Worm (Caenorhabditis elegans) whole organism, late embryonic: Measurements from ENCODE around the gene C42D4.19.

ENCODE experiments used
- F13H6.1 ChIP-seq: sonication (generic microtip); optimal IDR thresholded peaks from 2 replicates; lab custom pipeline; 2016; ENCODE audit warnings: missing genetic modification characterization, missing compliant biosample characterization
- K09A11.1 ChIP-seq: sonication (generic microtip); optimal IDR thresholded peaks from 2 replicates; lab custom pipeline; 2017; ENCODE audit warnings: antibody characterized with exemption, mild to moderate bottlenecking, missing genetic modification characterization, missing compliant biosample characterization; ENCODE audit not compliant: insufficient read depth
- T23F11.4 ChIP-seq: fragments of 200-800 bp; sonication (Bioruptor generic); optimal IDR thresholded peaks from 2 replicates; lab custom pipeline; 2018; ENCODE audit warnings: mild to moderate bottlenecking, missing genetic modification characterization, missing compliant biosample characterization
- ahr-1 ChIP-seq: sonication (generic microtip); optimal IDR thresholded peaks from 2 replicates; lab custom pipeline; 2016; ENCODE audit warnings: missing genetic modification characterization, missing compliant biosample characterization
- ceh-18 ChIP-seq: sonication (generic microtip); optimal IDR thresholded peaks from 2 replicates; lab custom pipeline; 2016; ENCODE audit warnings: missing genetic modification characterization, missing compliant biosample characterization
- ceh-19 ChIP-seq: fragments of 200-800 bp; sonication (Bioruptor generic); optimal IDR thresholded peaks from 2 replicates; lab custom pipeline; 2018; ENCODE audit warnings: mild to moderate bottlenecking, missing genetic modification characterization, missing compliant biosample characterization
- ceh-30 ChIP-seq: fragments of 150-350 bp; optimal IDR thresholded peaks from 2 replicates; lab custom pipeline; 2014; ENCODE audit warnings: missing biosample characterization, missing genetic modification characterization
- ceh-31 ChIP-seq: sonication (generic microtip); optimal IDR thresholded peaks from 2 replicates; lab custom pipeline; 2016; ENCODE audit warnings: missing genetic modification characterization, missing compliant biosample characterization
- ceh-45 ChIP-seq: fragments of 200-800 bp; sonication (Bioruptor generic); IDR thresholded peaks from 2 replicates; pipeline ENCODE4 v1.3.6; 2022; ENCODE audit warnings: missing genetic modification reagents, missing genetic modification characterization, missing compliant biosample characterization
- ceh-48 ChIP-seq: sonication (generic microtip); optimal IDR thresholded peaks from 2 replicates; lab custom pipeline; 2016; ENCODE audit warnings: missing genetic modification characterization, inconsistent platforms, missing compliant biosample characterization
- ceh-6 ChIP-seq: fragments of 200-800 bp; sonication (Bioruptor generic); optimal IDR thresholded peaks from 2 replicates; lab custom pipeline; 2018; ENCODE audit warnings: mild to moderate bottlenecking, missing genetic modification characterization, missing compliant biosample characterization
- ceh-9 ChIP-seq: sonication (generic microtip); optimal IDR thresholded peaks from 2 replicates; lab custom pipeline; 2016; ENCODE audit warnings: mild to moderate bottlenecking, missing genetic modification characterization, inconsistent platforms, missing compliant biosample characterization
- che-1 ChIP-seq: sonication (generic microtip); optimal IDR thresholded peaks from 2 replicates; lab custom pipeline; 2016; ENCODE audit warnings: mild to moderate bottlenecking, missing genetic modification characterization, missing compliant biosample characterization
- dmd-4 ChIP-seq: sonication (generic microtip); optimal IDR thresholded peaks from 2 replicates; lab custom pipeline; 2016; ENCODE audit warnings: borderline replicate concordance, missing genetic modification characterization, missing compliant biosample characterization
- elt-2 ChIP-seq: sonication (generic microtip); optimal IDR thresholded peaks from 2 replicates; lab custom pipeline; 2016; ENCODE audit warnings: missing genetic modification reagents, missing genetic modification characterization, missing compliant biosample characterization
- elt-4 ChIP-seq: sonication (generic microtip); optimal IDR thresholded peaks from 2 replicates; lab custom pipeline; 2016; ENCODE audit warnings: missing genetic modification characterization, missing compliant biosample characterization
- ets-4 ChIP-seq: sonication (generic microtip); optimal IDR thresholded peaks from 2 replicates; lab custom pipeline; 2016; ENCODE audit warnings: missing genetic modification characterization, missing compliant biosample characterization
- eyg-1 ChIP-seq: sonication (generic microtip); optimal IDR thresholded peaks from 2 replicates; lab custom pipeline; 2016; ENCODE audit warnings: missing genotype, missing genetic modification characterization, missing compliant biosample characterization
- fax-1 ChIP-seq: sonication (generic microtip); optimal IDR thresholded peaks from 2 replicates; lab custom pipeline; 2016; ENCODE audit warnings: missing genotype, missing genetic modification characterization, missing compliant biosample characterization
- fkh-6 ChIP-seq: sonication (generic microtip); optimal IDR thresholded peaks from 2 replicates; lab custom pipeline; 2016; ENCODE audit warnings: missing genetic modification characterization, missing compliant biosample characterization
- gmeb-2 ChIP-seq: sonication (generic microtip); optimal IDR thresholded peaks from 2 replicates; lab custom pipeline; 2016; ENCODE audit warnings: missing genetic modification characterization, inconsistent platforms, missing compliant biosample characterization
- hlh-13 ChIP-seq: fragments of 200-800 bp; sonication (Bioruptor generic); optimal IDR thresholded peaks from 2 replicates; lab custom pipeline; 2018; ENCODE audit warnings: mild to moderate bottlenecking, missing genetic modification characterization, missing compliant biosample characterization
- hlh-15 ChIP-seq: sonication (generic microtip); optimal IDR thresholded peaks from 2 replicates; lab custom pipeline; 2016; ENCODE audit warnings: missing genetic modification characterization, missing compliant biosample characterization
- hlh-6 ChIP-seq: sonication (generic microtip); optimal IDR thresholded peaks from 2 replicates; lab custom pipeline; 2016; ENCODE audit warnings: missing genotype, missing genetic modification characterization, missing compliant biosample characterization
- hlh-8 ChIP-seq: sonication (generic microtip); optimal IDR thresholded peaks from 2 replicates; lab custom pipeline; 2016; ENCODE audit warnings: missing genotype, missing genetic modification characterization, missing compliant biosample characterization
- lim-6 ChIP-seq: sonication (generic microtip); optimal IDR thresholded peaks from 2 replicates; lab custom pipeline; 2016; ENCODE audit warnings: missing genetic modification characterization, missing compliant biosample characterization
- mec-3 ChIP-seq: sonication (generic microtip); optimal IDR thresholded peaks from 2 replicates; lab custom pipeline; 2016; ENCODE audit warnings: borderline replicate concordance, missing genetic modification characterization, missing compliant biosample characterization
- nhr-11 ChIP-seq: fragments of 150-350 bp; optimal IDR thresholded peaks from 2 replicates; lab custom pipeline; 2014; ENCODE audit warnings: missing biosample characterization, missing genetic modification characterization
- nhr-232 ChIP-seq: sonication (generic microtip); optimal IDR thresholded peaks from 2 replicates; lab custom pipeline; 2016; ENCODE audit warnings: missing genetic modification characterization, missing compliant biosample characterization
- pag-3 ChIP-seq: sonication (generic microtip); optimal IDR thresholded peaks from 2 replicates; lab custom pipeline; 2016; ENCODE audit warnings: missing compliant biosample characterization, missing genetic modification characterization, borderline replicate concordance
- pat-9 ChIP-seq: fragments of 200-800 bp; sonication (Bioruptor generic); optimal IDR thresholded peaks from 2 replicates; lab custom pipeline; 2018; ENCODE audit warnings: mild to moderate bottlenecking, missing genetic modification characterization, moderate library complexity, missing compliant biosample characterization
- pax-1 ChIP-seq: fragments of 150-350 bp; optimal IDR thresholded peaks from 2 replicates; lab custom pipeline; 2014; ENCODE audit warnings: missing biosample characterization, missing genetic modification characterization
- pha-2 ChIP-seq: sonication (generic microtip); optimal IDR thresholded peaks from 2 replicates; lab custom pipeline; 2017; ENCODE audit warnings: mild to moderate bottlenecking, missing genetic modification characterization, missing compliant biosample characterization
- pha-4 ChIP-seq: fragments of 150-350 bp; optimal IDR thresholded peaks from 2 replicates; lab custom pipeline; 2018; ENCODE audit warnings: missing biosample characterization, missing genetic modification reagents, missing genetic modification characterization
- pqm-1 ChIP-seq: sonication (generic microtip); optimal IDR thresholded peaks from 2 replicates; lab custom pipeline; 2016; ENCODE audit warnings: missing genetic modification characterization, missing compliant biosample characterization
- sdc-2 ChIP-seq: sonication (generic microtip); optimal IDR thresholded peaks from 2 replicates; lab custom pipeline; 2016; ENCODE audit warnings: missing genotype, missing genetic modification characterization, missing compliant biosample characterization
- sox-2 ChIP-seq: fragments of 200-800 bp; sonication (Bioruptor generic); IDR thresholded peaks from 2 replicates; pipeline ENCODE4 v1.3.6; 2022; ENCODE audit warnings: missing genetic modification reagents, missing genetic modification characterization, missing compliant biosample characterization
- sox-4 ChIP-seq: sonication (generic microtip); optimal IDR thresholded peaks from 2 replicates; lab custom pipeline; 2017; ENCODE audit warnings: mild to moderate bottlenecking, missing genetic modification characterization, inconsistent platforms, missing compliant biosample characterization
- tbx-2 ChIP-seq: sonication (generic microtip); optimal IDR thresholded peaks from 2 replicates; lab custom pipeline; 2016; ENCODE audit warnings: missing genetic modification characterization, missing compliant biosample characterization
- ttx-3 ChIP-seq: sonication (generic microtip); optimal IDR thresholded peaks from 2 replicates; lab custom pipeline; 2016; ENCODE audit warnings: missing genetic modification reagents, missing genetic modification characterization, missing compliant biosample characterization
- unc-42 ChIP-seq: sonication (generic microtip); optimal IDR thresholded peaks from 2 replicates; lab custom pipeline; 2016; ENCODE audit warnings: missing genotype, missing genetic modification characterization, missing compliant biosample characterization
- zip-5 ChIP-seq: sonication (generic microtip); optimal IDR thresholded peaks from 2 replicates; lab custom pipeline; 2016; ENCODE audit warnings: missing genetic modification characterization, missing compliant biosample characterization

The C42D4.19 gene

DNA sequence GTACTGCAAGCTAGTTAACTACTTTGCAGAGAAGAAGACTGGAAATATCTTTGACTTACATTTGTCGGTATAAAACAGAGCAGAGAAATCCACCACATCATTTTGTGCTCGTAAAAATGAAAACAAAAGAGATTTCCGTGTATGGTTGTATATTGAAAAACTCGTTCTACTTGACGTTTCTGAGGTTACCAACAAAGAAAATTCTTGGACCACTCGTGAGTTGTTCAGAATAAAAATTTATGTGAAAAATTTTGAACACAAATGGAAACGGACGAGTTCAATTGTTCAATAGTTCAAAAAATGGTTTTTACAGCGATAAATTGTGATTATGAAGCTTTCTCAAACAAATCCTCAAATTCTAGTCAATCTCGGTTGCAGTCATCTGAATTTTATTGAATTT, 9.2 kb downstream of the C42D4.19 start, which contains the start of gene clec-179:
Gene clec-179 (minus strand): TSS at position 101 of the 400 bp plus-strand sequence.
- TF ChIP-seq eyg-1 (tag; lab: Kevin White, UChicago) = no peak
- no peak for TF ChIP-seq hlh-6 (tag; lab: Kevin White, UChicago)
- TF ChIP-seq gmeb-2 (tag; lab: Kevin White, UChicago) = no peak
- TF ChIP-seq hlh-15 (tag; lab: Kevin White, UChicago) = no peak
- no peak for TF ChIP-seq sdc-2 (tag; lab: Kevin White, UChicago)
- no peak for TF ChIP-seq ceh-48 (tag; lab: Kevin White, UChicago)
- no peak for TF ChIP-seq pat-9 (tag; lab: Kevin White, UChicago)
- no peak for TF ChIP-seq ceh-6 (GFP tag; lab: Kevin White, UChicago)
- TF ChIP-seq ets-4 = no peak
- TF ChIP-seq ceh-30 (tag; lab: Kevin White, UChicago) = no peak
- TF ChIP-seq ceh-45 (GFP tag; lab: Robert Waterston, UW) = no peak
- TF ChIP-seq elt-2 (tag; lab: Kevin White, UChicago) = no peak
- TF ChIP-seq pqm-1 (tag; lab: Kevin White, UChicago) = no peak
- TF ChIP-seq zip-5 = no peak

DNA sequence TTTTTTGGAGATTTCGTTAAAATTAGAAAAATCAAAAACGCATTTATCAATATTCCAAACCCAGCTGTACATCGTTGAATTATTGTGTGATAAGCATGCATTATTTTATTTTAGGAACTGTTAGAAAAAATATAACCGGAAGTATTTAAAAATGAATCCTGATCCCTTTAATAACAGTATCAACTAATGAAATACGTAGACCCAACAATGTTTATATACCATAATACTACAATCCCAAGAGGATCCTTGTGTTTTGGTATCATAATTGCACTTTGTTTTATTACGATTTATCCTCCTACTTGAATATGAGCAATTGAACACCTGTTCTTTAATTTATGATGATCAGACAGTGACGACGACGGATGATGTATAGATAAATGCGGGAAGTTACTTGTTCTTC, 11.3 kb downstream of the C42D4.19 start, which contains the start of gene str-249:
Gene str-249 (minus strand): TSS at position 101 of the 400 bp plus-strand sequence.
- no peak for TF ChIP-seq dmd-4 (tag; lab: Kevin White, UChicago)
- no peak for TF ChIP-seq ahr-1 (tag; lab: Kevin White, UChicago)
- TF ChIP-seq ets-4 = no peak
- TF ChIP-seq mec-3 (tag; lab: Kevin White, UChicago) = no peak
- no peak for TF ChIP-seq fax-1
- TF ChIP-seq T23F11.4 (GFP tag; lab: Kevin White, UChicago) = no peak
- no peak for TF ChIP-seq pha-4 (tag; lab: Kevin White, UChicago)
- TF ChIP-seq, all 69 proteins: peak for 0

DNA sequence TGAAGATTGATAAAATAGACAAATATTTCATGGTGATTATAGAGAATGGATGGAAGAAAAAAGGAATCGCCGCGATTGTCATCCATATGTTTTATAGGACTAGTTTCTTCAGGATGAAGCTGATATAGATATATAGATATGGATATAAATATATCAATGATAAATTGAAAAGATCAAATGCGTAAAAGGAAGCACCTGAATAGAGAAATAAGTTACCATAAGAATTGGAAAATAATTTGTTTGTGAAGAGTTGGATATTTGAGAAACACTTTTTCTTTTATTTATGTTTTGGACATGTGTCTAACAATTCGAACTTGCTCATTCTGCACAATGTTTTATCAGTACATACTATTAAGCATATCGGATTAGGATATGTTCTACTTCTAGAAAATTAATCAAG, 12.6 kb downstream of the C42D4.19 start, which contains the start of gene C42D4.13:
Gene C42D4.13 (minus strand): TSS at position 101 of the 400 bp plus-strand sequence.
- TF ChIP-seq sox-2 (GFP tag; lab: Robert Waterston, UW) = no peak
- TF ChIP-seq hlh-13 (GFP tag; lab: Kevin White, UChicago) = no peak
- no peak for TF ChIP-seq nhr-232 (tag; lab: Kevin White, UChicago)
- TF ChIP-seq tbx-2 = no peak
- TF ChIP-seq ceh-31 = no peak
- TF ChIP-seq hlh-6 (tag; lab: Kevin White, UChicago) = no peak
- no peak for TF ChIP-seq ceh-48 (tag; lab: Kevin White, UChicago)
- no peak for TF ChIP-seq F13H6.1 (tag; lab: Kevin White, UChicago)
- TF ChIP-seq elt-4 = no peak
- TF ChIP-seq fax-1 = no peak
- TF ChIP-seq ceh-19 (GFP tag; lab: Kevin White, UChicago) = no peak
- no peak for TF ChIP-seq dmd-4 (tag; lab: Kevin White, UChicago)
- no peak for TF ChIP-seq ceh-18 (tag; lab: Kevin White, UChicago)

DNA sequence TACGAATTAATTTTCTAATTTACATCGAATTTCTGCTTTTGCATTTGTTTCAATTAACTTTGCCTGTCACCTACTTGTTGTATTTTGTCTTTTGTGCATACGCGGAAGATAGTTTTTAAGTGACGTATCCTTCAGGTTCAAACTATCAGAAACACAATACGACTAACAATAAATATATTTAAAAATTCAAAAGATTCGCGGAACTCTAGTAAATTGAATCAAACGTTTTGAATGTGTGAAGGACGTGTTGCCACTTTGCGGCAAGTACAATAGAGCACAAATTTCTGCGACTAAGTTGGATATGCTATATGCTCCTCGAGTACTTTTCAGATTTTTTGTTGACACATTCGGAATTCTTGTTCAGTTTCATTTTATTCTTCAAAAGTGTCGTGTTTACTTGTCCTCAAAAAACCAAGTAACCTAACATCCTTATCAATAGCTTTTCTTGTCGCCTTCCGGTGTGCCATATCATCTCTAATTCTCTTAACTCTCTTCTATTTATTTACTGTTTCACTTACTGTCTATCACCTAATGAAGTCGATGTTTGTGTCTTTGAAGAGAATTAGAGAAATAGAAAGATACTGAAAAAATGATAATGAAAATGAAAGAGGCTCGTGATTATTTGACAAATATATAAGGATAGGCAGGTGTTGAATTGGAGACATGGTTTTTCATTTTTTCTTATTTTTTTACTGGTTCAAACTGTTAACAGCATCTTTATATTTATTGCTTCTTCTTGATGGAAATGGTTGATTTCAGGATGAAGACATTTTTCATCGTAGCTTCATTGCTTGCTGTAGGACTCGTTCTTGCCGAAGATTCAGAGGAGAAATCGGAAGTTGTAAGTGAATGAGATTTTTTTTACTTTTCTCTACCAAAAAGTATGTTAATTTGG, 13.3 kb downstream of the C42D4.19 start, which contains the start of gene srlf-7:
Gene srlf-7 (plus strand): TSS at position 760 of the 895 bp plus-strand sequence.
- TF ChIP-seq F13H6.1 (tag; lab: Kevin White, UChicago) (no peak), K09A11.1 (no peak), lim-6 (tag; lab: Kevin White, UChicago) (no peak), ceh-45 (GFP tag; lab: Robert Waterston, UW) (no peak), ahr-1 (tag; lab: Kevin White, UChicago) (no peak), ceh-9 (tag; lab: Kevin White, UChicago) (no peak), pag-3 (tag; lab: Kevin White, UChicago) (no peak), pax-1 (tag; lab: Kevin White, UChicago) (no peak), hlh-8 (no peak), pqm-1 (tag; lab: Kevin White, UChicago) (peak; percentile 27), sox-4 (tag; lab: Kevin White, UChicago) (no peak), che-1 (no peak), ttx-3 (tag; lab: Kevin White, UChicago) (no peak), pha-2 (tag; lab: Kevin White, UChicago) (no peak), nhr-232 (tag; lab: Kevin White, UChicago) (no peak), fkh-6 (tag; lab: Kevin White, UChicago) (no peak), nhr-11 (tag; lab: Kevin White, UChicago) (no peak), unc-42 (peak; percentile 44), elt-2 (tag; lab: Kevin White, UChicago) (peak; percentile 88)
